Worm (Caenorhabditis elegans): Measurements from ENCODE around the gene mrp-3.

Gene mrp-3

DNA sequence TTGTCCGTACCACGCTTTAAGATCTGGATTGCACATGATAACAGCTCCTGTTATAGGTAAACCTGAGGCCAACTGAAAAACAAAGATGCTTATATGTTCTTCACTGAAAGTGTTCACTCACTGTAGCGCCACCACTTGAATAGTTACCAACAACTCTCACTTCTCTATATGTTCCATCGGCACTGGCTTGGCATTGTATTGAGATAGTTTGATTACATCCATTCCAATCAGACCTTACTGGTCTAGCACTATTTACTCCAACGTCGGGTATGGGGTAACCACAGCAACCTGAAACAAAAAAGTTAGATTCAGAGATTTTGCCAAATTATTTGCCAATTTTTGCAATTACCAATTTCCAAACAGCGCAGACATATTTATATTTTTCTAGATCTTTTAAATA lies 23.4 kb downstream of the mrp-3 start:
- TF ChIP-seq ets-7 (tag; optimal IDR thresholded peaks at IDR 0.05) (no peak), aly-1 (tag; optimal IDR thresholded peaks at IDR 0.05) (no peak), sea-1 (GFP tag; conservative IDR thresholded peaks at IDR 0.05) (no peak)

DNA sequence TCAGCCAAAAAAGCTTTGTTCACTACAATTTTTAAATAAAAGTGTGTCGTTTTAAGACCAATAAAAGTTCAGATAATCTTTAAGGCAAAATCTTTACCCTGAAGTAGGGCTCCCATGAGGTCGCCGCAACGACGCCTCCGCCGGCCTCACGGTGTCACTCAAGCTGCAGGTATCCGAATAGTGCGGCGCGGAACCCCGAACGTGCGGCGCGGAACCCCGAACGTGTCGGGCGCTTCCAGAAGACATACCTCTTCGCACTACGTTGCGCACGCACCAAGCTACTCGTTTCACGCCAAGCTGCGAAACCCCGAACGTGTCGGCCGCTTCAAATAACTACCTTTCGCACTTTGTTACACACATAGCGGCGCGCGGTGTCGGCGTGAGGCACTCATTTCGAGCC lies 26.3 kb downstream of the mrp-3 start:
- TF ChIP-seq aly-1 (tag; optimal IDR thresholded peaks at IDR 0.05) = no peak
- no peak for TF ChIP-seq hmg-4 (GFP tag; optimal IDR thresholded peaks at IDR 0.05)
- no peak for TF ChIP-seq scrt-1 (GFP tag; IDR thresholded peaks at IDR 0.05)
- no peak for TF ChIP-seq tbx-11 (GFP tag; IDR thresholded peaks at IDR 0.05)
- no peak for TF ChIP-seq pes-1 (GFP tag; IDR thresholded peaks at IDR 0.05)
- TF ChIP-seq ceh-36 (tag; optimal IDR thresholded peaks at IDR 0.05) = no peak

DNA sequence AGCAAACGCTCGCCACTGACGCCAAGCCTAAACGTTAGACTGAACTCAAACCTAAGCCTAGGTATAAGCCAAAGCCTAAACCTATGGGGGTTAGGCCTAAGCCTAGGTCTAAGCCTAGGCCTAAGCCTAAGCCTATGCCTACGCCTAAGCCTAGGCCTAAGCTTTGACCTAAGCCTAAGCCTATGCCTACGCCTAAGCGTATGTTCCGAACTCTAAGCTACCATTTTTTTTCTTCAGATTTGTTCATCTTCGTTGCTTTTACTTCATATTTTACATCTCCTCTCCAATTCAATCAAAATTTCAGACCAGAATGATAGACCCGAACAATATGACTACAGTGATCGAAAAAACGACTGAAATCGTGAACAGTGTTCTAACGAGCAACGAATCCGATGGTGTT lies 28.8 kb downstream of the mrp-3 start, which contains the start of gene npr-33:
Gene npr-33, plus strand, starts transcription at position 301 of the 400 bp plus-strand sequence.
- no peak for TF ChIP-seq ets-7 (tag; optimal IDR thresholded peaks at IDR 0.05)
- TF ChIP-seq tbx-11 (GFP tag; IDR thresholded peaks at IDR 0.05) = no peak

DNA sequence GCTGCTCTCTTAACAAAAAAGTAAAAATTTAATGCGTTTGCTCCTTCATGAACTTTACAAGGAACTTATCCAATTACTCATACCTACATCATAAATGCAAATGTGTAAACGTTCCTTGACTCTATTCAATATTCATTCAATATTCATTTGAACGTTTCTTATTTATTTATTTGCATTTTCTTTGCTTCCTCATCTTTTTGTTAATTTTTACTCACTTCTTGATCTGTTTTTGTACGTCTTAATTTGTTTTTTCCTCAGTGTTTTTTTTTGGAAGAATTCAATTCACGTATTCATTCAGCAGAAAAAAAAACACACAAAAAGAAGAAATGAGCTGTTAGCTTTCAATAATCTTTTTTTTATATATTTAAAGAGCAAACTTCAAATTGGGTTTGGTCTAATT lies 36.3 kb downstream of the mrp-3 start:
- no peak for TF ChIP-seq ets-7 (tag; optimal IDR thresholded peaks at IDR 0.05)
- TF ChIP-seq flt-1 (GFP tag; IDR thresholded peaks at IDR 0.05) = no peak
- no peak for TF ChIP-seq ama-1 (optimal IDR thresholded peaks at IDR 0.05)
- TF ChIP-seq hnd-1 (tag; optimal IDR thresholded peaks at IDR 0.05) = no peak
- TF ChIP-seq ceh-13 (GFP tag; optimal IDR thresholded peaks at IDR 0.05) = no peak
- no peak for TF ChIP-seq tbx-37 (GFP tag; conservative IDR thresholded peaks at IDR 0.05)
- no peak for TF ChIP-seq ceh-36 (tag; optimal IDR thresholded peaks at IDR 0.05)
- TF ChIP-seq hmbx-1 (tag; optimal IDR thresholded peaks at IDR 0.05) = no peak
- no peak for TF ChIP-seq B0310.2 (tag; optimal IDR thresholded peaks at IDR 0.05)
- no peak for TF ChIP-seq tra-4 (tag; optimal IDR thresholded peaks at IDR 0.05)
- TF ChIP-seq scrt-1 (GFP tag; IDR thresholded peaks at IDR 0.05) = no peak
- no peak for TF ChIP-seq hmg-4 (GFP tag; optimal IDR thresholded peaks at IDR 0.05)
- TF ChIP-seq pes-1 (GFP tag; IDR thresholded peaks at IDR 0.05) = no peak
- no peak for TF ChIP-seq F13C5.2 (tag; optimal IDR thresholded peaks at IDR 0.05)
- no peak for TF ChIP-seq tbx-11 (GFP tag; IDR thresholded peaks at IDR 0.05)

DNA sequence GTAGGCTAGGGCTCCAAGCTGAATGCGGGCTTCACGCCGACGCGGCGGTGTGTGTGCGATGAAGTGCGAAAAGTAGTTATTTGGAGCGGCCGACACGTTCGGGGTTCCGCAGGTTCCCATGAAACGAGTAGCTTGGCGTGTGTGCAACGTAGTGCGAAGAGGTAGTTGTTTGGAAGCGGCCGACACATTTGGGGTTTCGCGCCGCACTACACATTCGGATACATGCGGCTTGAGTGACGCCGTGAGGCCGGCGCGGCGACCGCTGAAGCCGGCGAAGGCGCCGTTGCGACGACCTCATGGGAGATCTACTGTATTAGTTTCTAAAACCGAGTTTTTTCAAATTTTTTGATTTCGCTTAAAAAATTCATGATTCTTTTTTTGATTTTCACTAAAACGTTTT lies 37.9 kb downstream of the mrp-3 start:
- TF ChIP-seq pes-1 (GFP tag; IDR thresholded peaks at IDR 0.05) = no peak
- TF ChIP-seq tbx-37 (GFP tag; conservative IDR thresholded peaks at IDR 0.05) = no peak
- TF ChIP-seq ceh-13 (GFP tag; optimal IDR thresholded peaks at IDR 0.05) = no peak
- no peak for TF ChIP-seq tra-4 (tag; optimal IDR thresholded peaks at IDR 0.05)
- TF ChIP-seq hmg-4 (GFP tag; optimal IDR thresholded peaks at IDR 0.05) = no peak
- TF ChIP-seq F13C5.2 (tag; optimal IDR thresholded peaks at IDR 0.05) = no peak
- no peak for TF ChIP-seq B0310.2 (tag; optimal IDR thresholded peaks at IDR 0.05)
- TF ChIP-seq scrt-1 (GFP tag; IDR thresholded peaks at IDR 0.05) = no peak
- TF ChIP-seq sea-1 (GFP tag; conservative IDR thresholded peaks at IDR 0.05) = no peak
- no peak for TF ChIP-seq tbx-11 (GFP tag; IDR thresholded peaks at IDR 0.05)
- TF ChIP-seq hnd-1 (tag; optimal IDR thresholded peaks at IDR 0.05) = no peak
- no peak for TF ChIP-seq hmbx-1 (tag; optimal IDR thresholded peaks at IDR 0.05)
- no peak for TF ChIP-seq ama-1 (optimal IDR thresholded peaks at IDR 0.05)
- TF ChIP-seq aly-1 (tag; optimal IDR thresholded peaks at IDR 0.05) = no peak
- TF ChIP-seq ets-7 (tag; optimal IDR thresholded peaks at IDR 0.05) = no peak
- TF ChIP-seq flt-1 (GFP tag; IDR thresholded peaks at IDR 0.05) = no peak
- no peak for TF ChIP-seq ceh-36 (tag; optimal IDR thresholded peaks at IDR 0.05)

DNA sequence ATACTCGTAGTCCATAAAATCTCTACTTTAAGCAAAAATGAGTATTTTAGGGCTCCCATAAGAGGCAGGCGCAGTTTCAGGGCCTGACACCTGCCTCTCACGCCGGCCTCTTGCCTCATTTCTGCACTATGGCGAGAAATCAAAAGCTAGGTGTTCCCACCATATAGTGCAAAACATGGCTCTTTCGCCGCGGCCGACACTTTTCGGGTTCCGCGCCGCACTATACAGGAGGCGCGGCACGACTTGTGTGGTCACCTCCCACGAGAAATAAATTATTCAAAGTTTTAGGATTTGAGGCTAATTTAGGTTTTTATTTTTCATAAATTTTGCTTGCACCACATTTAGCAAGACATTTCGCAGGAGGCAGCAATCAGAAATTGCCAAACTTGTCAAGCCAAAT lies 46.6 kb downstream of the mrp-3 start:
- TF ChIP-seq aly-1 (tag; optimal IDR thresholded peaks at IDR 0.05) = no peak
- no peak for TF ChIP-seq scrt-1 (GFP tag; IDR thresholded peaks at IDR 0.05)
- no peak for TF ChIP-seq ceh-36 (tag; optimal IDR thresholded peaks at IDR 0.05)
- TF ChIP-seq tbx-37 (GFP tag; conservative IDR thresholded peaks at IDR 0.05) = no peak
- TF ChIP-seq hnd-1 (tag; optimal IDR thresholded peaks at IDR 0.05) = no peak
- no peak for TF ChIP-seq tra-4 (tag; optimal IDR thresholded peaks at IDR 0.05)
- TF ChIP-seq ceh-13 (GFP tag; optimal IDR thresholded peaks at IDR 0.05) = no peak
- no peak for TF ChIP-seq tbx-11 (GFP tag; IDR thresholded peaks at IDR 0.05)
- no peak for TF ChIP-seq pes-1 (GFP tag; IDR thresholded peaks at IDR 0.05)
- TF ChIP-seq F13C5.2 (tag; optimal IDR thresholded peaks at IDR 0.05) = no peak
- TF ChIP-seq hmg-4 (GFP tag; optimal IDR thresholded peaks at IDR 0.05) = no peak
- no peak for TF ChIP-seq sea-1 (GFP tag; conservative IDR thresholded peaks at IDR 0.05)
- TF ChIP-seq flt-1 (GFP tag; IDR thresholded peaks at IDR 0.05) = no peak
- no peak for TF ChIP-seq B0310.2 (tag; optimal IDR thresholded peaks at IDR 0.05)
- TF ChIP-seq ets-7 (tag; optimal IDR thresholded peaks at IDR 0.05) = no peak
- TF ChIP-seq ama-1 (optimal IDR thresholded peaks at IDR 0.05) = no peak
- no peak for TF ChIP-seq hmbx-1 (tag; optimal IDR thresholded peaks at IDR 0.05)

DNA sequence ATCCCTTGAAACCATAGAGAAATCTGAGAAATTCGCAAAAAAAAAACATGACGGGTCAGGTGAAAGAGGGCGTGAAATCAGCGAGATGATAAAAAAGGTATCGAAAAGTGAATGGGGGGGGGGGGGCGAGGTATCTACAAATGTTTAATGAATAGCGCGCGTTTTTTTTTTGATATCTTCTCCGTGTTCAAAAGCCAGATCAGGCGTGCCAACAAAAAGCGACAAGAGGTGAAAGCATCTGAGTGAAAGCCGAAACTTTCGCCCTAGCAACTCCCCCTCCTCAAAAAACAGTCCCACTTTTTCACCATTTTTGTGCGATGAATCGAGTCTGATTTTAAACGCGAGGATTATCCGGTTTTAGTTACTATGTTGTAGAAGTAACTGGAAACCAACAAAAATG lies 51.1 kb downstream of the mrp-3 start:
- no peak for TF ChIP-seq hmbx-1 (tag; optimal IDR thresholded peaks at IDR 0.05)
- no peak for TF ChIP-seq tra-4 (tag; optimal IDR thresholded peaks at IDR 0.05)
- TF ChIP-seq tbx-11 (GFP tag; IDR thresholded peaks at IDR 0.05) = no peak
- no peak for TF ChIP-seq F13C5.2 (tag; optimal IDR thresholded peaks at IDR 0.05)

DNA sequence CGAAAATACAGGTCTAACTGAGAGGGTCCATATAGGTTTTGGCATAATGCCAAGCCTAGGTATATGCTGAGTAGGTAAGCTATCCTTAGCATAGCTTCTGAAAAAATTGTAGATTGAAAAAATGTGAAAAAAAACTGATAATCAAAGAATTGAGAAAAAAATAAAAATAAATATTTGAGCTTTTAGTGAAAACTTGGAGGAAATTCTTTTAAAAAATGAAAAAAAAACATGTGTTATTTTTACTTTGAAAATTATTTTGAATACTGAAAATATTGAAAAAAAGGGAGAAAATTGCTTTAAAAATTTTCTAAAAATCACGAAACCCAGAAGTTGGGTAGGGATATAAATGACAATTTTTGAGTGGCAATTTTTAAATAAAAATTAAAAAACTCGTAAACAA lies 51.6 kb downstream of the mrp-3 start, which contains the start of gene F53H4.3:
Gene F53H4.3, minus strand, starts transcription at position 101 of the 400 bp plus-strand sequence.
- TF ChIP-seq flt-1 (GFP tag; IDR thresholded peaks at IDR 0.05) (no peak), B0310.2 (tag; optimal IDR thresholded peaks at IDR 0.05) (no peak), hnd-1 (tag; optimal IDR thresholded peaks at IDR 0.05) (no peak), hmbx-1 (tag; optimal IDR thresholded peaks at IDR 0.05) (no peak), ama-1 (optimal IDR thresholded peaks at IDR 0.05) (no peak), tra-4 (tag; optimal IDR thresholded peaks at IDR 0.05) (no peak), aly-1 (tag; optimal IDR thresholded peaks at IDR 0.05) (no peak), ceh-13 (GFP tag; optimal IDR thresholded peaks at IDR 0.05) (no peak), hmg-4 (GFP tag; optimal IDR thresholded peaks at IDR 0.05) (no peak), scrt-1 (GFP tag; IDR thresholded peaks at IDR 0.05) (no peak), tbx-37 (GFP tag; conservative IDR thresholded peaks at IDR 0.05) (no peak), ets-7 (tag; optimal IDR thresholded peaks at IDR 0.05) (no peak), pes-1 (GFP tag; IDR thresholded peaks at IDR 0.05) (no peak), tbx-11 (GFP tag; IDR thresholded peaks at IDR 0.05) (no peak), F13C5.2 (tag; optimal IDR thresholded peaks at IDR 0.05) (no peak), sea-1 (GFP tag; conservative IDR thresholded peaks at IDR 0.05) (no peak), ceh-36 (tag; optimal IDR thresholded peaks at IDR 0.05) (no peak)
